Worm (Caenorhabditis elegans) whole organism, L2 larva: ENCODE measurements around the gene VC5.2.
"Not testable (repeated sequence)": the region's sequence is repeated elsewhere in the genome, so short reads cannot be mapped to it uniquely, and the experiment has no call there.

Experiments
- C34F6.9 ChIP-seq: fragments of 150-350 bp; optimal IDR thresholded peaks from 2 replicates; lab custom pipeline; 2014; ENCODE audit warnings: missing biosample characterization, missing genetic modification characterization
- F13H6.1 ChIP-seq: sonication (generic microtip); optimal IDR thresholded peaks from 2 replicates; lab custom pipeline; 2016; ENCODE audit warnings: missing genetic modification characterization, missing compliant biosample characterization
- R02D3.7 ChIP-seq: fragments of 150-350 bp; optimal IDR thresholded peaks from 2 replicates; lab custom pipeline; 2014; ENCODE audit warnings: missing biosample characterization, missing genetic modification characterization
- Y55F3AM.14 ChIP-seq: fragments of 200-800 bp; sonication (Bioruptor generic); optimal IDR thresholded peaks from 2 replicates; lab custom pipeline; 2018; ENCODE audit warnings: mild to moderate bottlenecking, missing genetic modification characterization, missing compliant biosample characterization
- ZK546.5 ChIP-seq: sonication (generic microtip); optimal IDR thresholded peaks from 2 replicates; lab custom pipeline; 2017; ENCODE audit warnings: missing biosample characterization, missing genetic modification characterization
- alr-1 ChIP-seq: fragments of 150-350 bp; optimal IDR thresholded peaks from 2 replicates; lab custom pipeline; 2014; ENCODE audit warnings: missing biosample characterization, missing genetic modification characterization
- aly-2 ChIP-seq: fragments of 150-350 bp; optimal IDR thresholded peaks from 2 replicates; lab custom pipeline; 2014; ENCODE audit warnings: missing biosample characterization, missing genetic modification characterization
- blmp-1 ChIP-seq: sonication (generic microtip); optimal IDR thresholded peaks from 2 replicates; lab custom pipeline; 2017; ENCODE audit warnings: missing genetic modification characterization, mild to moderate bottlenecking, missing compliant biosample characterization, antibody characterized with exemption, moderate library complexity; ENCODE audit not compliant: insufficient read depth
- ceh-16 ChIP-seq: fragments of 150-350 bp; optimal IDR thresholded peaks from 2 replicates; lab custom pipeline; 2014; ENCODE audit warnings: missing biosample characterization, missing genetic modification characterization
- crh-2 ChIP-seq: sonication (generic microtip); optimal IDR thresholded peaks from 2 replicates; lab custom pipeline; 2017; ENCODE audit warnings: missing biosample characterization, missing genetic modification characterization
- egl-27 ChIP-seq: sonication (generic microtip); optimal IDR thresholded peaks from 3 replicates; lab custom pipeline; 2017; ENCODE audit warnings: missing biosample characterization, missing genetic modification reagents, missing genetic modification characterization
- elt-1 ChIP-seq: fragments of 150-350 bp; optimal IDR thresholded peaks from 2 replicates; lab custom pipeline; 2014; ENCODE audit warnings: missing biosample characterization, missing genetic modification characterization
- fos-1 ChIP-seq: fragments of 150-350 bp; optimal IDR thresholded peaks from 2 replicates; lab custom pipeline; 2014; ENCODE audit warnings: missing biosample characterization, missing genetic modification characterization
- gmeb-1 ChIP-seq: fragments of 150-350 bp; optimal IDR thresholded peaks from 2 replicates; lab custom pipeline; 2014; ENCODE audit warnings: missing biosample characterization, missing genetic modification characterization
- lin-11 ChIP-seq: fragments of 150-350 bp; sonication (generic microtip); optimal IDR thresholded peaks from 2 replicates; lab custom pipeline; 2014; ENCODE audit warnings: missing biosample characterization, missing genetic modification characterization, inconsistent platforms, mixed read lengths
- lin-13 ChIP-seq: fragments of 150-350 bp; optimal IDR thresholded peaks from 2 replicates; lab custom pipeline; 2014; ENCODE audit warnings: missing biosample characterization, missing genetic modification reagents, missing genetic modification characterization
- lin-39 ChIP-seq: fragments of 150-350 bp; optimal IDR thresholded peaks from 2 replicates; lab custom pipeline; 2014; ENCODE audit warnings: missing biosample characterization, missing genetic modification reagents, missing genetic modification characterization
- lsy-2 ChIP-seq, 2 experiments: fragments of 150-350 bp in 1 of 2; sonication (generic microtip) in 1 of 2; optimal IDR thresholded peaks; 2 replicates each; lab custom pipeline; 2014 to 2017; ENCODE audit warnings: missing biosample characterization in 2 of 2, missing genetic modification characterization in 2 of 2
- mab-5 ChIP-seq: fragments of 150-350 bp; optimal IDR thresholded peaks from 2 replicates; lab custom pipeline; 2014; ENCODE audit warnings: missing biosample characterization, missing genetic modification characterization
- mbf-1 ChIP-seq: sonication (generic microtip); optimal IDR thresholded peaks from 2 replicates; lab custom pipeline; 2017; ENCODE audit warnings: missing biosample characterization, missing genetic modification characterization
- mdl-1 ChIP-seq, 2 experiments: fragments of 150-350 bp in 1 of 2; sonication (generic microtip) in 1 of 2; optimal IDR thresholded peaks; 2 replicates each; lab custom pipeline; 2017; ENCODE audit warnings: missing biosample characterization in 2 of 2, missing genetic modification characterization in 2 of 2
- nhr-129 ChIP-seq: fragments of 150-350 bp; optimal IDR thresholded peaks from 2 replicates; lab custom pipeline; 2014; ENCODE audit warnings: missing biosample characterization, missing genetic modification characterization
- nhr-21 ChIP-seq: fragments of 150-350 bp; optimal IDR thresholded peaks from 2 replicates; lab custom pipeline; 2014; ENCODE audit warnings: missing biosample characterization, missing genetic modification characterization
- nhr-23 ChIP-seq: fragments of 150-350 bp; optimal IDR thresholded peaks from 2 replicates; lab custom pipeline; 2014; ENCODE audit warnings: missing biosample characterization, missing genetic modification reagents, missing genetic modification characterization
- nhr-237 ChIP-seq: fragments of 150-350 bp; optimal IDR thresholded peaks from 2 replicates; lab custom pipeline; 2014; ENCODE audit warnings: missing biosample characterization, missing genetic modification characterization
- nhr-25 ChIP-seq: fragments of 150-350 bp; sonication (generic microtip); optimal IDR thresholded peaks from 3 replicates; lab custom pipeline; 2014; ENCODE audit warnings: missing biosample characterization, missing genetic modification characterization
- nhr-6 ChIP-seq: fragments of 150-350 bp; optimal IDR thresholded peaks from 2 replicates; lab custom pipeline; 2014; ENCODE audit warnings: missing biosample characterization, missing genetic modification characterization
- nhr-77 ChIP-seq: fragments of 150-350 bp; optimal IDR thresholded peaks from 2 replicates; lab custom pipeline; 2014; ENCODE audit warnings: missing biosample characterization, missing genetic modification characterization
- sem-4 ChIP-seq: fragments of 150-350 bp; optimal IDR thresholded peaks from 2 replicates; lab custom pipeline; 2014; ENCODE audit warnings: missing biosample characterization, missing genetic modification reagents, missing genetic modification characterization
- skn-1 ChIP-seq: sonication (generic microtip); optimal IDR thresholded peaks from 2 replicates; lab custom pipeline; 2017; ENCODE audit warnings: missing biosample characterization, missing genetic modification characterization
- sma-3 ChIP-seq: sonication (generic microtip); optimal IDR thresholded peaks from 2 replicates; lab custom pipeline; 2016; ENCODE audit warnings: missing genetic modification reagents, missing genetic modification characterization, missing compliant biosample characterization
- sma-9 ChIP-seq, 2 experiments: fragments of 150-350 bp in 1 of 2; sonication (generic microtip) in 1 of 2; optimal IDR thresholded peaks; 2 replicates each; lab custom pipeline; 2014 to 2016; ENCODE audit warnings: missing genetic modification characterization in 2 of 2, mild to moderate bottlenecking in 1 of 2, missing biosample characterization in 1 of 2, missing compliant biosample characterization in 1 of 2, missing genetic modification reagents in 1 of 2, moderate library complexity in 1 of 2
- snpc-4 ChIP-seq: fragments of 150-350 bp; optimal IDR thresholded peaks from 2 replicates; lab custom pipeline; 2014; ENCODE audit warnings: missing biosample characterization, missing genetic modification characterization
- unc-55 ChIP-seq: fragments of 150-350 bp; sonication (generic microtip); optimal IDR thresholded peaks from 3 replicates; lab custom pipeline; 2014; ENCODE audit warnings: missing biosample characterization, missing genetic modification reagents, missing genetic modification characterization
- unc-62 ChIP-seq: fragments of 150-350 bp; optimal IDR thresholded peaks from 2 replicates; lab custom pipeline; 2014; ENCODE audit warnings: missing biosample characterization, missing genetic modification reagents, missing genetic modification characterization
- zag-1 ChIP-seq: fragments of 150-350 bp; optimal IDR thresholded peaks from 2 replicates; lab custom pipeline; 2014; ENCODE audit warnings: missing biosample characterization, missing genetic modification characterization
- ztf-1 ChIP-seq: fragments of 200-800 bp; sonication (Bioruptor generic); conservative IDR thresholded peaks from 2 replicates; pipeline ENCODE4 v1.3.6; 2022; ENCODE audit warnings: missing genetic modification characterization, missing compliant biosample characterization
- ztf-4 ChIP-seq: fragments of 150-350 bp; optimal IDR thresholded peaks from 2 replicates; lab custom pipeline; 2014; ENCODE audit warnings: missing biosample characterization, missing genetic modification characterization

Gene VC5.2

DNA sequence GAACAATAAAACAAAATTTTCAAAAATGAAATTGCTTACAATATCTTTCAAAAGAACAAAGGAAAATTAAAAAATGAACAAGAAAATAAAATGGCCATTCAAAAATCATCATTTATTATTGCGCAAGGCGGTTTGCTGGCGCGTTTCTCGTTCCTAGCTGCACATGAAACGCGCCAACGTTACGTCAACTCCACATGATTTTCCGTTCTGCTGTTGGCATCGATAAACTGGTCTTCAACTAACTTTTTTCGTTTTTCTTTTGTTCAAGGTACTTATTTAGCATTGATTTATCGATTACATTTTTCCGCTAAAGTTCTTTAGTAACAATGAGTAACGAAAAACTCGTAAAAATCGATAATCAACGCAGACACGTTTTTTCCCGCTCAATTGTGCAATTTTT, 25.4 kb upstream of the VC5.2 start, which contains the start of the genes Y57E12AL.6 and Y57E12AL.1:
Y57E12AL.6 (minus strand) TSS at position 75 of the 400 bp plus-strand sequence.
Y57E12AL.1 (plus strand) TSS at position 135 of the 400 bp plus-strand sequence.
- peak; percentile 28 for TF ChIP-seq nhr-237 (tag; lab: Kevin White, UChicago)
- TF ChIP-seq nhr-23 (tag; lab: Kevin White, UChicago), result no peak
- peak; percentile 86 for TF ChIP-seq gmeb-1 (tag; lab: Kevin White, UChicago)
- TF ChIP-seq lin-11 (tag; lab: Kevin White, UChicago), result peak; percentile 51
- peak; percentile 60 for TF ChIP-seq snpc-4 (tag; lab: Kevin White, UChicago)
- TF ChIP-seq alr-1, result no peak
- peak; percentile 79 for TF ChIP-seq sem-4 (tag; lab: Kevin White, UChicago)
- TF ChIP-seq ZK546.5, result no peak
- peak; percentile 92 for TF ChIP-seq crh-2 (tag; lab: Kevin White, UChicago)
- TF ChIP-seq lin-39 (tag; lab: Kevin White, UChicago), result no peak
- TF ChIP-seq unc-62 (GFP tag; lab: Kevin White, UChicago), result no peak
- TF ChIP-seq ztf-1 (GFP tag; lab: Robert Waterston, UW), result no peak
- no peak for TF ChIP-seq aly-2 (tag; lab: Kevin White, UChicago)
- peak; percentile 73 for TF ChIP-seq lin-13 (GFP tag; lab: Kevin White, UChicago)
- peak; percentile 36 for TF ChIP-seq blmp-1 (tag; lab: Kevin White, UChicago)
- peak; percentile 7 for TF ChIP-seq R02D3.7 (tag; lab: Kevin White, UChicago)
- peak; percentile 67 for TF ChIP-seq skn-1 (tag; lab: Kevin White, UChicago)
- peak; percentile 73 for TF ChIP-seq nhr-21 (tag; lab: Kevin White, UChicago)
- peak; percentile 37 for TF ChIP-seq mab-5
- TF ChIP-seq unc-55 (GFP tag; lab: Kevin White, UChicago), result peak; percentile 79
- peak; percentile 49 for TF ChIP-seq egl-27
- TF ChIP-seq sma-9 (GFP tag; optimal IDR thresholded peaks at IDR 0.05; lab: Kevin White, UChicago), result peak; percentile 88
- TF ChIP-seq sma-9 (tag; optimal IDR thresholded peaks at IDR 0.05; lab: Kevin White, UChicago), result no peak
- TF ChIP-seq C34F6.9 (tag; lab: Kevin White, UChicago), result peak; percentile 93
- peak; percentile 75 for TF ChIP-seq nhr-6
- peak; percentile 83 for TF ChIP-seq F13H6.1
- peak; percentile 91 for TF ChIP-seq nhr-129 (tag; lab: Kevin White, UChicago)
- peak in 1 of 2 experiments; percentile 31 for TF ChIP-seq mdl-1 (tag; optimal IDR thresholded peaks at IDR 0.05; lab: Kevin White, UChicago)
- TF ChIP-seq sma-3 (GFP tag; lab: Kevin White, UChicago), result peak; percentile 80
- peak; percentile 67 to 89 for TF ChIP-seq lsy-2 (tag; optimal IDR thresholded peaks at IDR 0.05; lab: Kevin White, UChicago)
- TF ChIP-seq nhr-25, result peak; percentile 91
- TF ChIP-seq mbf-1, result no peak
- peak; percentile 51 for TF ChIP-seq fos-1 (tag; lab: Kevin White, UChicago)
- peak; percentile 77 for TF ChIP-seq ztf-4
- TF ChIP-seq zag-1 (tag; lab: Kevin White, UChicago), result peak; percentile 17

DNA sequence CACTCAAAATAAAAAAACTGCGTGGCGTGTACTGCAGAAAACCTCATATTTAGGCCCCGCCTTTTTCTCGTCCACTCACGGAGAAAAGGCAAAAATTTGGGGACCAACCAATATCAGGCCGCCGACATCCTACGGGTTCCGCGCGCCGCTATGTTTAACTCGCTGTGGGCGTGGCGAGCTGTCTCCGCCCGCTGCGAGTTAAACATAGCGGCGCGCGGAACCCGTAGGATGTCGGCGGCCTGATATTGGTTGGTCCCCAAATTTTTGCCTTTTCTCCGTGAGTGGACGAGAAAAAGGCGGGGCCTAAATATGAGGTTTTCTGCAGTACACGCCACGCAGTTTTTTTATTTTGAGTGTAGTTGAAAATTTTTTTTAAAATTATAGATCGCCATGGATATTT, 23.0 kb upstream of the VC5.2 start, which contains the start of gene tmem-258:
tmem-258 (plus strand) TSS at position 385 of the 400 bp plus-strand sequence.
- TF ChIP-seq ceh-16 (tag; lab: Kevin White, UChicago); ztf-1 (GFP tag; lab: Robert Waterston, UW); Y55F3AM.14: not testable (repeated sequence)
- TF ChIP-seq, all 48 proteins: peak for 0; not testable (repeated sequence) for 48

DNA sequence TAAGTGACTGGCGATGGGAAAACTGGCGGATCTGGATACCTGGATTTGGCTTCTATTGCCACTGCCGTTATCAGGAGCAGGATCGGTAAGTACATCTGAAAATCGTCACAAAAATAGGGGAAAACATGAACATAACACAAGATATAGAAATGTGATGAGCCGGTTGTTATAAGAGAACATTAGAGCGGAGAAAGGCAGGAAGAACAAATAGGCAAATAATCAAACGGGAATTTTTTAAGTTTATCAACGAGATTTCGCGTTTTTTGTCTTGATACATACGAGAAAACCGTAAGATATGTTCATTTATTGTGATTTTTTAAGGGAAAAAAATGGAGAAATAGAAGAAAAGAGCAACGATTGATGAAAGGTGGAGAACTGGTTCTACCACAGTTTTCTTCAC, 20.5 kb upstream of the VC5.2 start, which contains the start of gene Y57E12AR.1:
Y57E12AR.1 (minus strand) TSS at position 101 of the 400 bp plus-strand sequence.
- no peak for TF ChIP-seq mdl-1 (tag; optimal IDR thresholded peaks at IDR 0.05; lab: Kevin White, UChicago)
- no peak for TF ChIP-seq mbf-1
- TF ChIP-seq lin-11 (tag; lab: Kevin White, UChicago), result no peak
- TF ChIP-seq F13H6.1, result no peak
- TF ChIP-seq nhr-77 (tag; lab: Kevin White, UChicago), result no peak
- TF ChIP-seq elt-1 (tag; lab: Kevin White, UChicago), result no peak
- TF ChIP-seq fos-1 (tag; lab: Kevin White, UChicago), result no peak
